Worm (Caenorhabditis elegans) whole organism, L3 larva: ENCODE measurements around the gene ivd-1.
A peak's percentile ranks its signal among the peaks of the same experiment; 100 is the strongest.

Experiments
- ZK546.5 ChIP-seq: sonication (generic microtip); optimal IDR thresholded peaks from 2 replicates; lab custom pipeline; 2017; ENCODE audit warnings: missing biosample characterization, missing genetic modification characterization
- aly-2 ChIP-seq: fragments of 150-350 bp; optimal IDR thresholded peaks from 2 replicates; lab custom pipeline; 2014; ENCODE audit warnings: missing biosample characterization, missing genetic modification characterization
- ama-1 ChIP-seq: fragments of 150-350 bp; optimal IDR thresholded peaks from 2 replicates; lab custom pipeline; 2018
- ceh-16 ChIP-seq: sonication (generic microtip); optimal IDR thresholded peaks from 2 replicates; lab custom pipeline; 2017; ENCODE audit warnings: missing biosample characterization, missing genetic modification characterization
- ceh-28 ChIP-seq: fragments of 150-350 bp; optimal IDR thresholded peaks from 2 replicates; lab custom pipeline; 2014; ENCODE audit warnings: missing biosample characterization, missing genetic modification reagents, missing genetic modification characterization
- egl-5 ChIP-seq: fragments of 150-350 bp; optimal IDR thresholded peaks from 2 replicates; lab custom pipeline; 2017; ENCODE audit warnings: missing biosample characterization, missing genetic modification reagents, missing genetic modification characterization, inconsistent platforms
- elt-1 ChIP-seq: fragments of 150-350 bp; optimal IDR thresholded peaks from 2 replicates; lab custom pipeline; 2014; ENCODE audit warnings: missing biosample characterization, missing genetic modification characterization
- elt-2 ChIP-seq: sonication (generic microtip); optimal IDR thresholded peaks from 2 replicates; lab custom pipeline; 2016; ENCODE audit warnings: missing genetic modification reagents, mild to moderate bottlenecking, missing genetic modification characterization, missing compliant biosample characterization
- elt-3 ChIP-seq, 3 experiments: fragments of 150-350 bp in 1 of 3; sonication (generic microtip) in 2 of 3; optimal IDR thresholded peaks; 2 replicates in 2 of 3; 4 replicates in 1 of 3; lab custom pipeline; 2014 to 2017; ENCODE audit warnings: missing biosample characterization in 3 of 3, missing genetic modification characterization in 3 of 3
- eor-1 ChIP-seq, 2 experiments: fragments of 150-350 bp; optimal IDR thresholded peaks; 2 replicates each; lab custom pipeline; 2014 to 2018; ENCODE audit warnings: missing biosample characterization in 2 of 2, missing genetic modification characterization in 2 of 2
- fkh-10 ChIP-seq: sonication (generic microtip); optimal IDR thresholded peaks from 2 replicates; lab custom pipeline; 2017; ENCODE audit warnings: missing biosample characterization, missing genetic modification reagents, missing genetic modification characterization
- fkh-2 ChIP-seq: fragments of 150-350 bp; optimal IDR thresholded peaks from 2 replicates; lab custom pipeline; 2014; ENCODE audit warnings: missing biosample characterization, missing genetic modification reagents, missing genetic modification characterization
- fos-1 ChIP-seq: fragments of 150-350 bp; optimal IDR thresholded peaks from 2 replicates; lab custom pipeline; 2014; ENCODE audit warnings: missing biosample characterization, missing genetic modification characterization
- hmg-11 ChIP-seq: sonication (generic microtip); optimal IDR thresholded peaks from 2 replicates; lab custom pipeline; 2016; ENCODE audit warnings: missing genetic modification characterization, missing compliant biosample characterization
- jun-1 ChIP-seq: fragments of 150-350 bp; optimal IDR thresholded peaks from 2 replicates; lab custom pipeline; 2014; ENCODE audit warnings: missing biosample characterization, missing genetic modification reagents, missing genetic modification characterization
- lin-15B ChIP-seq: fragments of 150-350 bp; optimal IDR thresholded peaks from 2 replicates; lab custom pipeline; 2014; ENCODE audit warnings: missing biosample characterization, missing genetic modification characterization
- lsy-12 ChIP-seq: sonication (generic microtip); optimal IDR thresholded peaks from 2 replicates; lab custom pipeline; 2016; ENCODE audit warnings: mild to moderate bottlenecking, missing genetic modification characterization, missing compliant biosample characterization
- mdl-1 ChIP-seq: fragments of 150-350 bp; optimal IDR thresholded peaks from 2 replicates; lab custom pipeline; 2014; ENCODE audit warnings: missing biosample characterization, missing genetic modification characterization
- mml-1 ChIP-seq: fragments of 150-350 bp; sonication (generic microtip); optimal IDR thresholded peaks from 3 replicates; lab custom pipeline; 2014; ENCODE audit warnings: missing biosample characterization, missing genetic modification characterization
- nfya-1 ChIP-seq: sonication (generic microtip); optimal IDR thresholded peaks from 2 replicates; lab custom pipeline; 2017; ENCODE audit warnings: missing genetic modification characterization, mild to moderate bottlenecking, missing compliant biosample characterization, antibody characterized with exemption, moderate library complexity; ENCODE audit not compliant: insufficient read depth
- nhr-11 ChIP-seq: fragments of 150-350 bp; optimal IDR thresholded peaks from 2 replicates; lab custom pipeline; 2014; ENCODE audit warnings: missing biosample characterization, missing genetic modification characterization
- nhr-12 ChIP-seq: fragments of 150-350 bp; optimal IDR thresholded peaks from 2 replicates; lab custom pipeline; 2014; ENCODE audit warnings: missing biosample characterization, missing genetic modification characterization
- nhr-23 ChIP-seq: fragments of 150-350 bp; optimal IDR thresholded peaks from 2 replicates; lab custom pipeline; 2014; ENCODE audit warnings: missing biosample characterization, missing genetic modification reagents, missing genetic modification characterization
- nhr-237 ChIP-seq: fragments of 150-350 bp; optimal IDR thresholded peaks from 2 replicates; lab custom pipeline; 2014; ENCODE audit warnings: missing biosample characterization, missing genetic modification characterization
- nhr-67 ChIP-seq: fragments of 150-350 bp; optimal IDR thresholded peaks from 2 replicates; lab custom pipeline; 2014; ENCODE audit warnings: missing biosample characterization, missing genetic modification characterization
- nhr-76 ChIP-seq: fragments of 150-350 bp; sonication (generic microtip); optimal IDR thresholded peaks from 5 replicates; lab custom pipeline; 2014; ENCODE audit warnings: missing biosample characterization, missing genetic modification characterization
- nhr-77 ChIP-seq: fragments of 150-350 bp; optimal IDR thresholded peaks from 2 replicates; lab custom pipeline; 2014; ENCODE audit warnings: missing biosample characterization, missing genetic modification characterization
- pha-4 ChIP-seq: fragments of 150-350 bp; optimal IDR thresholded peaks from 2 replicates; lab custom pipeline; 2014; ENCODE audit warnings: missing biosample characterization, missing genetic modification reagents, missing genetic modification characterization
- pqm-1 ChIP-seq: fragments of 150-350 bp; optimal IDR thresholded peaks from 2 replicates; lab custom pipeline; 2017; ENCODE audit warnings: missing biosample characterization, missing genetic modification characterization, inconsistent platforms
- sea-2 ChIP-seq: fragments of 150-350 bp; sonication (generic microtip); optimal IDR thresholded peaks from 4 replicates; lab custom pipeline; 2014; ENCODE audit warnings: missing biosample characterization, missing genetic modification reagents, missing genetic modification characterization
- skn-1 ChIP-seq: fragments of 150-350 bp; optimal IDR thresholded peaks from 2 replicates; lab custom pipeline; 2014; ENCODE audit warnings: missing biosample characterization, missing genetic modification characterization
- snpc-4 ChIP-seq: fragments of 150-350 bp; optimal IDR thresholded peaks from 2 replicates; lab custom pipeline; 2014; ENCODE audit warnings: missing biosample characterization, missing genetic modification characterization
- unc-62 ChIP-seq: fragments of 150-350 bp; sonication (generic microtip); optimal IDR thresholded peaks from 4 replicates; lab custom pipeline; 2014; ENCODE audit warnings: missing biosample characterization, missing genetic modification reagents, missing genetic modification characterization
- zag-1 ChIP-seq: fragments of 150-350 bp; optimal IDR thresholded peaks from 2 replicates; lab custom pipeline; 2014; ENCODE audit warnings: missing biosample characterization, missing genetic modification characterization
- ztf-11 ChIP-seq: fragments of 150-350 bp; optimal IDR thresholded peaks from 2 replicates; lab custom pipeline; 2014; ENCODE audit warnings: missing biosample characterization, missing genetic modification characterization
- ztf-4 ChIP-seq: fragments of 150-350 bp; optimal IDR thresholded peaks from 2 replicates; lab custom pipeline; 2014; ENCODE audit warnings: missing biosample characterization, missing genetic modification characterization

Gene ivd-1

DNA sequence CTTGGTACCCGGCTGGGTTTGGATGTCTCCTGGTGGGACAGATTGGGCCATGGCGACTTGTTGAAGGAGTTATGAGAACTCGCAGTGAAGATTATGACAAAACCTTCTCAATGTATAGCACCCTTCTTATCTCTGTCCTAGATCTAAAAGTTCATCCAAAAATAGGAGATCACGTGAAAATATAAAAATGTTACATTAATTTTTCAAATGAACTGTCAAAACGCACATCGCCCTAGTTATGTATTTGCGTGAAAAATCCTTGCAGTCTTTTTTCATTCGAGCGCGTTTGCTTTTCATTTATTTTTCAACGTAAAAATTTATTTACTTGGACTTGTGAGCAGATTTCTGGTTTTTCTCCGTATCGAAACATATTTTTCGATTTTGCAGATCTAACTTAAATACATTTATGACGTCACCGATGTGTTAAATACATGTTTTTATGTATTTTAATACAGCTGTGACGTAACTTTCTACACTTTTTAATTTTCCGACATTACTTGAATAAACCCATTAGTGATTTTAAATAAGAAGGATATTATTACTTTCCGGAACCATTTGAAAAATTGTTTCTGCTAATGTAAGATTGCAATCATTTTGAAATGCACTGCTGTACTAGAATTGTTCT, 32.6 kb downstream of the ivd-1 start, which contains the start of gene msp-55:
Gene msp-55 (minus strand): TSS at position 51 of the 625 bp plus-strand sequence.
- TF ChIP-seq elt-2, result no peak
- TF ChIP-seq aly-2 (tag; lab: Kevin White, UChicago), result no peak
- no peak for TF ChIP-seq nhr-67
- TF ChIP-seq ama-1 (lab: Kevin White, UChicago), result no peak
- no peak for TF ChIP-seq pha-4 (tag; lab: Kevin White, UChicago)
- TF ChIP-seq fkh-10 (GFP tag; lab: Kevin White, UChicago), result no peak
- no peak for TF ChIP-seq ztf-4 (tag; lab: Kevin White, UChicago)
- TF ChIP-seq egl-5 (tag; lab: Kevin White, UChicago), result no peak
- no peak for TF ChIP-seq elt-1 (tag; lab: Kevin White, UChicago)
- TF ChIP-seq ceh-28 (tag; lab: Kevin White, UChicago), result no peak
- TF ChIP-seq unc-62 (GFP tag; lab: Kevin White, UChicago), result no peak
- no peak for TF ChIP-seq nhr-76 (tag; lab: Kevin White, UChicago)
- no peak for TF ChIP-seq mml-1 (tag; lab: Kevin White, UChicago)
- no peak for TF ChIP-seq ZK546.5 (tag; lab: Kevin White, UChicago)
- TF ChIP-seq nhr-23 (tag; lab: Kevin White, UChicago), result no peak
- TF ChIP-seq skn-1 (tag; lab: Kevin White, UChicago), result no peak
- no peak for TF ChIP-seq lin-15B (tag; lab: Kevin White, UChicago)

DNA sequence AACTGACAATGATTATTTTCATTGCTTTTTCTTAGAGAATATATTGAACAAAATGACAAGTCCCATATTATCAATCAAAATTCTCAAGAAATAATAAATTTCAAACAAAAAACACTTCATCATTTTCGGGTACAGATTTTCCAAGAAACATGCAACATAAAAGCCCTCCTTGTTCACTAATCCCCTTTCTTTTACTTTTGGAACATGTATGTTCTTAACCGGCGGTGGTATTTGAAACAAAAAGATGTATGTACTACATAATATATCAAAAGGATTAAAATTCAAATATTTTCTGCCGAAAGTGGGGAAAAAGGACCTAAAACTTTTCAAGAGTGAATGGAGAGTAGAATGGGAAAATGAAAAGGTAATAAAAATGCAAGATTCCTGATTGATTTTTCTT, 34.4 kb downstream of the ivd-1 start:
- no peak for TF ChIP-seq sea-2 (GFP tag; lab: Kevin White, UChicago)
- TF ChIP-seq nhr-237 (tag; lab: Kevin White, UChicago), result no peak
- TF ChIP-seq ztf-4 (tag; lab: Kevin White, UChicago), result no peak
- TF ChIP-seq elt-3 (tag; optimal IDR thresholded peaks at IDR 0.05; lab: Kevin White, UChicago), result no peak
- TF ChIP-seq zag-1 (tag; lab: Kevin White, UChicago), result no peak
- no peak for TF ChIP-seq pqm-1 (tag; lab: Kevin White, UChicago)
- no peak for TF ChIP-seq lin-15B (tag; lab: Kevin White, UChicago)
- no peak for TF ChIP-seq nhr-77
- TF ChIP-seq nhr-11, result no peak
- no peak for TF ChIP-seq ceh-16
- TF ChIP-seq nhr-76 (tag; lab: Kevin White, UChicago), result no peak
- no peak for TF ChIP-seq ztf-11
- no peak for TF ChIP-seq fkh-2
- TF ChIP-seq unc-62 (GFP tag; lab: Kevin White, UChicago), result no peak

DNA sequence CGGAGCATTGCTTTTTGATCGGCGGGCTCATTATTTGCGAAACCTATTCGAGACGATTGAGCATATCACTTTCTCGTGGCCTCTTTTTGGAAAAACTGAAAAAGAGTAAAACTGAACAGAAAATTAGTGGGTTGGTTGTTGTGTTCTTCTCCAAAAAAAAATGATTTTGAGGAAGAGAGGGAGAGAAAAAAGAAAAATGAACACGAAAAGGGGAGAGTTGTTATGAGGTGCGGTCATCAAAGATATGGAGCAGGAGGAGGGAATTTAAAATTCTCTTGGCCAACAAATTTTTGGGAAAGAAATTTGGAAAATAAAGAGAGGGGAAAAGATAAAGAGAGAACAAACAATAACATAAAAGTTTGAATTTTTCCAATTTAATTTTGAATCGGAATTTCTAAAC, 43.3 kb downstream of the ivd-1 start, which contains the start of gene hot-9:
Gene hot-9 (minus strand): TSS at position 101 of the 400 bp plus-strand sequence.
- TF ChIP-seq nhr-77, result no peak
- TF ChIP-seq lin-15B (tag; lab: Kevin White, UChicago), result no peak
- TF ChIP-seq lsy-12 (tag; lab: Kevin White, UChicago), result no peak
- no peak for TF ChIP-seq ceh-28 (tag; lab: Kevin White, UChicago)
- no peak for TF ChIP-seq pqm-1 (tag; lab: Kevin White, UChicago)
- no peak for TF ChIP-seq nfya-1 (tag; lab: Kevin White, UChicago)
- TF ChIP-seq zag-1 (tag; lab: Kevin White, UChicago), result no peak
- TF ChIP-seq fos-1 (tag; lab: Kevin White, UChicago), result no peak
- no peak for TF ChIP-seq nhr-12 (tag; lab: Kevin White, UChicago)
- no peak for TF ChIP-seq ceh-16
- TF ChIP-seq snpc-4, result no peak
- TF ChIP-seq hmg-11 (tag; lab: Kevin White, UChicago), result no peak
- TF ChIP-seq eor-1 (tag; optimal IDR thresholded peaks at IDR 0.05; lab: Kevin White, UChicago), result no peak
- TF ChIP-seq skn-1 (tag; lab: Kevin White, UChicago), result no peak
- TF ChIP-seq, all 47 proteins: peak for 0

DNA sequence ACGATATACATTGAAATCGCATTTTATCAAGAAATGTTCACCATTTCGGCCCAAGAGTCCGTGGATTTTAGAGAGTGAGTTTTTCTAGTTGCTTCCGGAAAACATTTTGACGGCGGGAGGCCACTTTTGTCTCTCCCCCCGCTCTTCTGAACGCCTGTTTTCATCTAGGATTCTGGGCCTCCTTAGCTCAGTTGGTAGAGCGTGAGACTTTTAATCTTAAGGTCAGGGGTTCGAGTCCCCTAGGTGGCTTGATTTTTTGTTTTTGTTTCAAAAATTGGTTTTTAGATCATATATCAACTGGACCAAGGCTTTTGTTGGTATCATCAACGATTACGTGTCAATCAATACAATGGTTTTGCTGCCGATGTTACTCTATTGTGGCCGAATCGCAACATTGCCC, 49.9 kb downstream of the ivd-1 start:
- TF ChIP-seq nhr-67, result no peak
- TF ChIP-seq snpc-4, result peak; percentile 35
- no peak for TF ChIP-seq egl-5 (tag; lab: Kevin White, UChicago)
- no peak for TF ChIP-seq mdl-1
- TF ChIP-seq jun-1, result no peak
- no peak for TF ChIP-seq fos-1 (tag; lab: Kevin White, UChicago)
